Fruit fly (Drosophila melanogaster) whole organism, prepupa: ENCODE measurements around the gene CG31459.

ENCODE experiments used
- Blimp-1 ChIP-seq: fragments of 200-800 bp; sonication (Bioruptor generic); optimal IDR thresholded peaks from 3 replicates; lab custom pipeline; 2017; ENCODE audit warnings: missing biosample characterization, missing genetic modification characterization, mild to moderate bottlenecking, moderate library complexity, missing genetic modification reagents
- CG10631 ChIP-seq: fragments of 200-800 bp; sonication (Bioruptor generic); optimal IDR thresholded peaks from 2 replicates; lab custom pipeline; 2016; ENCODE audit warnings: missing biosample characterization, missing genetic modification characterization
- CG10669 ChIP-seq: fragments of 200-800 bp; sonication (Bioruptor generic); optimal IDR thresholded peaks from 3 replicates; lab custom pipeline; 2018; ENCODE audit warnings: missing biosample characterization, mild to moderate bottlenecking, missing genetic modification characterization, moderate library complexity
- CG11294 ChIP-seq: fragments of 200-800 bp; sonication (Bioruptor generic); IDR thresholded peaks from 2 replicates; pipeline ENCODE4 v1.3.6; 2022; ENCODE audit warnings: missing biosample characterization, missing genetic modification characterization
- CG11762 ChIP-seq: fragments of 200-800 bp; sonication (Bioruptor generic); optimal IDR thresholded peaks from 3 replicates; lab custom pipeline; 2016; ENCODE audit warnings: missing biosample characterization, missing genetic modification characterization; ENCODE audit not compliant: insufficient read depth
- CG11902 ChIP-seq: fragments of 200-800 bp; sonication (Bioruptor generic); optimal IDR thresholded peaks from 3 replicates; lab custom pipeline; 2016; ENCODE audit warnings: missing biosample characterization, missing genetic modification characterization
- CG15336 ChIP-seq: fragments of 200-800 bp; sonication (Bioruptor generic); IDR thresholded peaks from 2 replicates; pipeline ENCODE4 v1.3.6; 2022; ENCODE audit warnings: missing biosample characterization, missing genetic modification characterization
- CG1621 ChIP-seq: fragments of 200-800 bp; sonication (Bioruptor generic); optimal IDR thresholded peaks from 3 replicates; lab custom pipeline; 2018; ENCODE audit warnings: missing biosample characterization, mild to moderate bottlenecking, missing genetic modification characterization
- CG16779 ChIP-seq: fragments of 200-800 bp; sonication (Bioruptor generic); optimal IDR thresholded peaks from 3 replicates; lab custom pipeline; 2017; ENCODE audit warnings: missing biosample characterization, mild to moderate bottlenecking, missing genetic modification characterization
- CG3032 ChIP-seq: fragments of 200-800 bp; optimal IDR thresholded peaks from 2 replicates; lab custom pipeline; 2019; ENCODE audit warnings: missing biosample characterization, mild to moderate bottlenecking, missing genetic modification characterization, moderate library complexity
- CG31627 ChIP-seq: fragments of 200-800 bp; sonication (Bioruptor generic); optimal IDR thresholded peaks from 3 replicates; lab custom pipeline; 2016; ENCODE audit warnings: missing biosample characterization, missing genetic modification characterization
- CG32006 ChIP-seq: fragments of 200-800 bp; sonication (Bioruptor generic); optimal IDR thresholded peaks from 3 replicates; lab custom pipeline; 2017; ENCODE audit warnings: missing biosample characterization, mild to moderate bottlenecking, missing genetic modification characterization
- CG34406 ChIP-seq: fragments of 200-800 bp; sonication (Bioruptor generic); optimal IDR thresholded peaks from 3 replicates; lab custom pipeline; 2016; ENCODE audit warnings: missing biosample characterization, missing genetic modification characterization
- CG4318 ChIP-seq: fragments of 200-800 bp; sonication (Bioruptor generic); optimal IDR thresholded peaks from 3 replicates; lab custom pipeline; 2017; ENCODE audit warnings: missing biosample characterization, mild to moderate bottlenecking, missing genetic modification characterization
- CG6163 ChIP-seq: fragments of 200-800 bp; sonication (Bioruptor generic); IDR thresholded peaks from 3 replicates; pipeline ENCODE4 v1.3.6; 2022; ENCODE audit warnings: missing biosample characterization, missing genetic modification characterization
- CG6276 ChIP-seq: fragments of 200-800 bp; sonication (Bioruptor generic); optimal IDR thresholded peaks from 2 replicates; lab custom pipeline; 2017; ENCODE audit warnings: missing biosample characterization, mild to moderate bottlenecking, missing genetic modification characterization
- CG6854 ChIP-seq: fragments of 200-800 bp; sonication (Bioruptor generic); optimal IDR thresholded peaks from 2 replicates; lab custom pipeline; 2017; ENCODE audit warnings: missing biosample characterization, mild to moderate bottlenecking, missing genetic modification characterization
- CG7368 ChIP-seq: fragments of 200-800 bp; sonication (Bioruptor generic); optimal IDR thresholded peaks from 3 replicates; lab custom pipeline; 2016; ENCODE audit warnings: missing biosample characterization, missing genetic modification characterization
- CG8119 ChIP-seq: fragments of 200-800 bp; sonication (Bioruptor generic); IDR thresholded peaks from 3 replicates; pipeline ENCODE4 v1.3.6; 2022; ENCODE audit warnings: missing biosample characterization, missing genetic modification characterization
- CG8319 ChIP-seq: fragments of 200-800 bp; sonication (Bioruptor generic); optimal IDR thresholded peaks from 3 replicates; lab custom pipeline; 2016; ENCODE audit warnings: missing biosample characterization, missing genetic modification characterization
- CG9139 ChIP-seq: fragments of 200-800 bp; sonication (Bioruptor generic); optimal IDR thresholded peaks from 3 replicates; lab custom pipeline; 2017; ENCODE audit warnings: missing biosample characterization, mild to moderate bottlenecking, missing genetic modification characterization
- Eip75B ChIP-seq: fragments of 200-800 bp; sonication (Bioruptor generic); optimal IDR thresholded peaks from 3 replicates; lab custom pipeline; 2016; ENCODE audit warnings: missing biosample characterization, missing genetic modification characterization
- Eip78C ChIP-seq: fragments of 200-800 bp; sonication (Bioruptor generic); peaks from one replicate; lab custom pipeline; 2016; ENCODE audit warnings: missing biosample characterization, missing genetic modification characterization
- Eip93F ChIP-seq: fragments of 200-800 bp; sonication (Bioruptor generic); optimal IDR thresholded peaks from 2 replicates; lab custom pipeline; 2016; ENCODE audit warnings: missing biosample characterization, mild to moderate bottlenecking, missing genetic modification characterization
- Ets96B ChIP-seq: fragments of 200-800 bp; optimal IDR thresholded peaks from 2 replicates; lab custom pipeline; 2019; ENCODE audit warnings: missing biosample characterization, mild to moderate bottlenecking, missing genetic modification characterization, moderate library complexity
- Gug ChIP-seq: fragments of 200-800 bp; sonication (Bioruptor generic); IDR thresholded peaks from 2 replicates; pipeline ENCODE4 v1.3.6; 2022; ENCODE audit warnings: missing biosample characterization, missing genetic modification characterization
- OdsH ChIP-seq: fragments of 200-800 bp; sonication (Bioruptor generic); optimal IDR thresholded peaks from 3 replicates; lab custom pipeline; 2016; ENCODE audit warnings: missing biosample characterization, missing genetic modification characterization
- Sox102F ChIP-seq: fragments of 200-800 bp; sonication (Bioruptor generic); optimal IDR thresholded peaks from 2 replicates; lab custom pipeline; 2016; ENCODE audit warnings: missing biosample characterization, mild to moderate bottlenecking, missing genetic modification characterization
- Sox14 ChIP-seq: fragments of 200-800 bp; sonication (Bioruptor generic); optimal IDR thresholded peaks from 3 replicates; lab custom pipeline; 2016; ENCODE audit warnings: missing biosample characterization, missing genetic modification characterization
- Sox15 ChIP-seq: fragments of 200-800 bp; sonication (Bioruptor generic); optimal IDR thresholded peaks from 3 replicates; lab custom pipeline; 2016; ENCODE audit warnings: missing biosample characterization, missing genetic modification characterization
- achi ChIP-seq: fragments of 200-800 bp; sonication (Bioruptor generic); optimal IDR thresholded peaks from 3 replicates; lab custom pipeline; 2016; ENCODE audit warnings: missing biosample characterization, missing genetic modification characterization
- acj6 ChIP-seq: fragments of 200-800 bp; sonication (Bioruptor generic); optimal IDR thresholded peaks from 3 replicates; lab custom pipeline; 2016; ENCODE audit warnings: missing biosample characterization, missing genetic modification characterization
- cyc ChIP-seq: fragments of 200-800 bp; sonication (Bioruptor generic); optimal IDR thresholded peaks from 3 replicates; lab custom pipeline; 2016; ENCODE audit warnings: missing biosample characterization, missing genetic modification characterization
- dac ChIP-seq: fragments of 200-800 bp; sonication (Bioruptor generic); optimal IDR thresholded peaks from 2 replicates; lab custom pipeline; 2017; ENCODE audit warnings: missing biosample characterization, mild to moderate bottlenecking, missing genetic modification characterization
- dsx ChIP-seq: fragments of 200-800 bp; optimal IDR thresholded peaks from 3 replicates; lab custom pipeline; 2019; ENCODE audit warnings: missing biosample characterization, mild to moderate bottlenecking, missing genetic modification characterization, moderate library complexity; ENCODE audit not compliant: poor library complexity, severe bottlenecking
- eg ChIP-seq: fragments of 200-800 bp; sonication (Bioruptor generic); IDR thresholded peaks from 3 replicates; pipeline ENCODE4 v1.3.6; 2022; ENCODE audit warnings: missing biosample characterization, missing genetic modification characterization
- fd85E ChIP-seq: fragments of 200-800 bp; sonication (Bioruptor generic); optimal IDR thresholded peaks from 3 replicates; lab custom pipeline; 2016; ENCODE audit warnings: missing biosample characterization, missing genetic modification characterization
- fkh ChIP-seq: fragments of 200-800 bp; sonication (Bioruptor generic); optimal IDR thresholded peaks from 3 replicates; lab custom pipeline; 2017; ENCODE audit warnings: missing biosample characterization, mild to moderate bottlenecking, missing genetic modification characterization, moderate library complexity
- lz ChIP-seq: fragments of 200-800 bp; sonication (Bioruptor generic); optimal IDR thresholded peaks from 3 replicates; lab custom pipeline; 2016; ENCODE audit warnings: missing biosample characterization, missing genetic modification characterization
- net ChIP-seq: fragments of 200-800 bp; sonication (Bioruptor generic); optimal IDR thresholded peaks from 3 replicates; lab custom pipeline; 2016; ENCODE audit warnings: missing biosample characterization, missing genetic modification characterization
- pdm3 ChIP-seq: fragments of 200-800 bp; sonication (Bioruptor generic); optimal IDR thresholded peaks from 3 replicates; lab custom pipeline; 2016; ENCODE audit warnings: missing biosample characterization, missing genetic modification characterization
- svp ChIP-seq: fragments of 200-800 bp; sonication (Bioruptor generic); peaks from one replicate; lab custom pipeline; 2016; ENCODE audit warnings: missing biosample characterization, missing genetic modification characterization
- topi ChIP-seq: fragments of 200-800 bp; sonication (Bioruptor generic); optimal IDR thresholded peaks from 3 replicates; lab custom pipeline; 2016; ENCODE audit warnings: missing biosample characterization, missing genetic modification characterization
- vri ChIP-seq: fragments of 200-800 bp; sonication (Bioruptor generic); optimal IDR thresholded peaks from 3 replicates; lab custom pipeline; 2016; ENCODE audit warnings: missing biosample characterization, mild to moderate bottlenecking, missing genetic modification characterization

The CG31459 gene

DNA sequence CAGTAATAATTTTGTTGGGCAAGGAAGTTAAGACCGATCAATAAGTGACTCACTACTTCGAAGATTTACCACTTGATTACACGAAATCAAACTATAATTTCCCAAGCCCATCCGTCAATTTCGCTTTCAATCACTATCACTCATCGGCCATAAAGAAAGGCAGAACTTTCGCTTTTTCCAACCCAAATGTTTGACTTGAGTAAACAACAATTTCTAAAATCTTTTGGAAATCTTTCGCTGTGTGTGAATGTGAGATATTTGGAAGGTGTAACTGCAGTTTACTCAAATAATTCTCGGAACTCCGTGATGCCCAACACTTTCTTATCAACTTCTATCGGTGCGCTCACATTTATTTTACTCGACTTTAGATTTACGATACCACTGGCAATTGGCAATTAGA lies 18.5 kb upstream of the CG31459 start:
- TF ChIP-seq fkh (GFP tag; lab: Kevin White, UChicago) = peak; percentile 13
- TF ChIP-seq CG8319 = no peak
- TF ChIP-seq, all 60 proteins: peak for 1

DNA sequence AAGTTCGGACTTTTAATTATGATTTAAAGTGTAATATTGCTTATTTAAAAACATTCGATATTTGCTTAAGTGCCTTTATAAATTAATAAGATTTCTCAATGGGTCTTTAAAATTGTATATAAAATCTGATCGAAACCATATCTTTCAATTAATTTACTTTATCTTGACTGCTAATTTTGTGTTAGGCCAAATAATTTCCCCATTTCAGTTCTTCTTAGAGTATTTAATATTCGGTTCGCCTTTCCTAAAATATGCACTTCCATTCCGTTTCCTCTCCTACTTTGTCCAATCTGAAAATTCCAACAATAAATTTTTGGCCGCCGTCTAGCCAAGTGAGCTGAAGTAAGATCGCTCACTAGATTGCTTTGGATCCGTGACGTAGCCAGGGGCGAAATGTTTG lies 16.2 kb upstream of the CG31459 start:
- no peak for TF ChIP-seq topi (GFP tag; lab: Kevin White, UChicago)
- TF ChIP-seq achi (GFP tag; lab: Kevin White, UChicago) = no peak
- no peak for TF ChIP-seq CG6163
- no peak for TF ChIP-seq CG4318
- no peak for TF ChIP-seq CG1621 (tag; lab: Kevin White, UChicago)
- TF ChIP-seq cyc = no peak
- no peak for TF ChIP-seq CG8119
- TF ChIP-seq, all 60 proteins: peak for 0

DNA sequence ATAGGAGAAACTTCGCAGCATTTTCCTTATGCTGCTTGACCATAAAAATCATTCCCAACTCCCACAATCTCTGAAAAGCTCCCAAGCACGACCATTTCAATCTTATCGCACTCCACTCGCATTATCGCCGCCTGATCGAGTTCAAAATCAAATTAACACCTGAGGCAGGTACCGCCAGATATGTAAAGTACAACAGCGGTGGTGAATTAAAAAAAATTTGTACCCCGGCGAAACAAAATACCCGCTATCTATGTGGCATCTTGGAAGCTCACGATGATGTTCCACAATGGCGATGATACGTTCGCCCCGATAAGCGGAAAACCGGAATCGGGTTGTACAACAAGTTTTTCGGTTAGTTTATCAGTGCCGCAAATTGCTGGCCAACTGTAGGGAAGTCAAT lies 14.3 kb upstream of the CG31459 start:
- no peak for TF ChIP-seq CG34406 (GFP tag; lab: Kevin White, UChicago)
- no peak for TF ChIP-seq cyc
- TF ChIP-seq dsx (GFP tag; lab: Kevin White, UChicago) = no peak
- TF ChIP-seq CG9139 (GFP tag; lab: Kevin White, UChicago) = no peak
- no peak for TF ChIP-seq Sox15 (GFP tag; lab: Kevin White, UChicago)
- TF ChIP-seq CG6854 = no peak
- no peak for TF ChIP-seq CG6276 (GFP tag; lab: Kevin White, UChicago)
- no peak for TF ChIP-seq dac (GFP tag; lab: Kevin White, UChicago)
- no peak for TF ChIP-seq CG15336
- no peak for TF ChIP-seq Gug
- TF ChIP-seq pdm3 (GFP tag; lab: Kevin White, UChicago) = no peak
- TF ChIP-seq CG11294 (GFP tag; lab: Robert Waterston, UW) = no peak
- TF ChIP-seq CG1621 (tag; lab: Kevin White, UChicago) = no peak
- no peak for TF ChIP-seq achi (GFP tag; lab: Kevin White, UChicago)
- no peak for TF ChIP-seq CG10669
- no peak for TF ChIP-seq Blimp-1
- TF ChIP-seq Sox14 = no peak
- no peak for TF ChIP-seq CG31627 (GFP tag; lab: Kevin White, UChicago)
- no peak for TF ChIP-seq CG10631 (GFP tag; lab: Kevin White, UChicago)
- no peak for TF ChIP-seq CG32006
- TF ChIP-seq, all 60 proteins: peak for 0

DNA sequence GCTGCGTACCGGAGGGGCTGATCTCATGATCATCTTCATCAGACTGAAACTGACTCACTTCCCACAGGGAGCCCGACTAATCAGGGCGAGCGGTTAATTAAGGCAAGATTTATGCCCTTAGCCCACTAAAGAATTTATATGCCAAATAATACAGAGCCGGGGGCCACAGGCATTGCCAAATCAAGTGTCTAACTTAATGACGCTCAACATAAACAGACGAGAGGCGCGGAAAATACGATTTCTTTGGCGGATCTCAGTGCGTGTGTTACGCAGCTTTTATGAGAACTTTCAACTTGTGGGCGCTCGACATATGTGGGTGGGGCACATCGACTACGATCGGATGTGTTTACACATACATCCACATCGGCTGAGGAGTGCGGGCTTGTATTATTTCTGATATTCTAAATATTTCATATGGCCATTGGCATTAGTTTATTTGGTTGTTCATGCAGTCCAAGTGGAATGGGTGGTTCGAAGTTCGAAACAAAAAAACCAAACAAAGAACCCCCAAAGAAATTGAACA lies 13.8 kb upstream of the CG31459 start:
- TF ChIP-seq CG1621 (tag; lab: Kevin White, UChicago) (no peak), CG7368 (GFP tag; lab: Kevin White, UChicago) (no peak), CG3032 (tag; lab: Kevin White, UChicago) (no peak), CG8319 (no peak), Ets96B (tag; lab: Kevin White, UChicago) (no peak), CG6163 (no peak), lz (GFP tag; lab: Kevin White, UChicago) (no peak), eg (GFP tag; lab: Robert Waterston, UW) (no peak), dac (GFP tag; lab: Kevin White, UChicago) (no peak), Blimp-1 (no peak)

DNA sequence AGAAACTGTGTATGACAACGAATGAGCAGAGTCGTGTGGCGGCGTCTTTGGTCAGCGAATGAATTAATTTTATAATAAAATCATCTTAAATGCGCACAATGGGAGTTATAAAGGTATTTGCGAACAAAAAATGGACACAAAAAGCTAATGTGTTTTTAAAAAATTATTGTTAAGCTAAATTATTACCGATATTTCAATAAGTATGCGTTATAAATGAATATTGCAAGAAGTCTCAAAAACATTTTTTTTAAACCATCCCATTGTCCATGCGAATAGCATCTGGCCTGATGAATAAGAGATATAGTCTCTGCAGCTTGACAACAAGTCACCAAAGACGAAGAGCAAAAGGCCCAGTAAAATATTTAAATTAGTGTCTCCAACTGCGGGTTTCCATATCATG lies 9.7 kb upstream of the CG31459 start:
- TF ChIP-seq pdm3 (GFP tag; lab: Kevin White, UChicago) = no peak
- peak; percentile 49 for TF ChIP-seq svp
- TF ChIP-seq Eip78C (GFP tag; lab: Kevin White, UChicago) = peak; percentile 25
- TF ChIP-seq CG34406 (GFP tag; lab: Kevin White, UChicago) = peak; percentile 8

DNA sequence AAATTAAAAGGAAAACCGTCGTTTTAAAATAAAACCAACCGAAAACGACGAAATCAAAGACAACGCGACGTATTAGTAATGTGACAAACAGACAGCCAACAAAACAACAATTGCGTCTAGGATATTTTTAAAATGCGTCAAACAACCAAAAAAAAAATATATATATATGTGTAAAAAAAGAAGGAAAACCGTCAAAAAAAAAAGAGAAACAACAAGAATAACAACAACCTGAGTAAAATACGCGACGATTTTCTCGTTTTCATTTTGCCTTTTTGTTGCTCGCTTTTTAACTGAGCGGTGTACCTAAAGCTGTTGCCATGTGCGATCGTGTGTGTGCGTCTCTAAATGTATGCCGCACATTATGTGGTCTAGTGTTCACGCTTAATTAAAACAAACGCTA lies 7.1 kb upstream of the CG31459 start:
- TF ChIP-seq CG16779 (tag; lab: Kevin White, UChicago) = no peak
- TF ChIP-seq vri (GFP tag; lab: Kevin White, UChicago) = no peak
- no peak for TF ChIP-seq CG9139 (GFP tag; lab: Kevin White, UChicago)
- no peak for TF ChIP-seq Sox102F
- no peak for TF ChIP-seq CG11902
- no peak for TF ChIP-seq Eip75B (GFP tag; lab: Kevin White, UChicago)
- TF ChIP-seq CG15336 = peak; percentile 71
- TF ChIP-seq Eip93F = no peak
- no peak for TF ChIP-seq fd85E (GFP tag; lab: Kevin White, UChicago)
- TF ChIP-seq svp = no peak
- TF ChIP-seq OdsH (GFP tag; lab: Kevin White, UChicago) = no peak
- TF ChIP-seq CG10631 (GFP tag; lab: Kevin White, UChicago) = no peak
- no peak for TF ChIP-seq CG11762 (GFP tag; lab: Kevin White, UChicago)
- no peak for TF ChIP-seq net (GFP tag; lab: Kevin White, UChicago)
- TF ChIP-seq acj6 (GFP tag; lab: Kevin White, UChicago) = no peak
